Fruit fly (Drosophila melanogaster) whole organism: Measurements from ENCODE around the gene tara.

ENCODE experiments used
- CG8478 ChIP-seq: fragments of >200 bp; optimal IDR thresholded peaks from 2 replicates; lab custom pipeline; 2018; ENCODE audit warnings: inconsistent platforms
- psq ChIP-seq: fragments of >200 bp; optimal IDR thresholded peaks from 2 replicates; lab custom pipeline; 2017
- usp ChIP-seq: fragments of >200 bp; optimal IDR thresholded peaks from 2 replicates; lab custom pipeline; 2017; ENCODE audit warnings: missing biosample characterization, missing genetic modification characterization, mixed read lengths

dm6 chr3R:16249510-16249828 is 24.0 kb downstream of the tara start:
- no peak for TF ChIP-seq usp
- no peak for TF ChIP-seq psq (lab: Kevin White, UChicago)
- no peak for TF ChIP-seq CG8478 (lab: Kevin White, UChicago)
